Worm (Caenorhabditis elegans): ENCODE measurements around the gene R13H4.2.

- TF ChIP-seq ama-1 (optimal IDR thresholded peaks at IDR 0.05), result no peak
- no peak for TF ChIP-seq ama-1 (GFP tag; optimal IDR thresholded peaks at IDR 0.05)
- TF ChIP-seq Y56A3A.18 (GFP tag; IDR thresholded peaks at IDR 0.05), result no peak
- TF ChIP-seq unc-62 (GFP tag; optimal IDR thresholded peaks at IDR 0.05), result no peak
- TF ChIP-seq K11D2.4 (GFP tag; IDR thresholded peaks at IDR 0.05), result no peak
- TF ChIP-seq aptf-2 (GFP tag; conservative IDR thresholded peaks at IDR 0.05), result no peak
- peak; percentile 33 for TF ChIP-seq pha-4 (tag; optimal IDR thresholded peaks at IDR 0.05)
Observed at ce11 chrV:11885087-11885486, 48.9 kb downstream of the R13H4.2 start.
